Fruit fly (Drosophila melanogaster) whole organism, embryonic: ENCODE results near the gene VhaAC45RP.

Source experiments
- Atf-2 ChIP-seq: fragments of 200-800 bp; sonication (Bioruptor generic); optimal IDR thresholded peaks from 2 replicates; lab custom pipeline; 2016; ENCODE audit warnings: missing biosample characterization, missing genetic modification characterization
- B-H2 ChIP-seq: fragments of 200-800 bp; sonication (Bioruptor generic); optimal IDR thresholded peaks from 2 replicates; lab custom pipeline; 2018; ENCODE audit warnings: missing biosample characterization, mild to moderate bottlenecking, missing genetic modification characterization
- BtbVII ChIP-seq: fragments of 200-800 bp; sonication (Bioruptor generic); optimal IDR thresholded peaks from 3 replicates; lab custom pipeline; 2017; ENCODE audit warnings: missing biosample characterization, mild to moderate bottlenecking, missing genetic modification characterization
- CG10267 ChIP-seq: fragments of 200-800 bp; sonication (Bioruptor generic); optimal IDR thresholded peaks from 2 replicates; lab custom pipeline; 2018; ENCODE audit warnings: missing biosample characterization, mild to moderate bottlenecking, missing genetic modification characterization, moderate library complexity
- CG11560 ChIP-seq: fragments of 200-800 bp; sonication (Bioruptor generic); IDR thresholded peaks from 3 replicates; pipeline ENCODE4 v1.3.6; 2022; ENCODE audit warnings: missing biosample characterization, missing genetic modification characterization
- CG12155 ChIP-seq: fragments of 200-800 bp; sonication (Bioruptor generic); optimal IDR thresholded peaks from 3 replicates; lab custom pipeline; 2016; ENCODE audit warnings: missing biosample characterization, missing genetic modification characterization
- CG13296 ChIP-seq: fragments of 200-800 bp; sonication (Bioruptor generic); optimal IDR thresholded peaks from 3 replicates; lab custom pipeline; 2018; ENCODE audit warnings: missing biosample characterization, mild to moderate bottlenecking, missing genetic modification characterization
- CG14441 ChIP-seq: fragments of 200-800 bp; sonication (Bioruptor generic); IDR thresholded peaks from 2 replicates; pipeline ENCODE4 v1.3.6; 2022; ENCODE audit warnings: missing biosample characterization, missing genetic modification characterization
- CG14710 ChIP-seq: fragments of 200-800 bp; sonication (Bioruptor generic); optimal IDR thresholded peaks from 3 replicates; lab custom pipeline; 2019; ENCODE audit warnings: missing biosample characterization, mild to moderate bottlenecking, missing genetic modification characterization, moderate library complexity
- CG15269 ChIP-seq: fragments of 200-800 bp; sonication (Bioruptor generic); optimal IDR thresholded peaks from 2 replicates; lab custom pipeline; 2018; ENCODE audit warnings: missing biosample characterization, mild to moderate bottlenecking, missing genetic modification characterization, moderate library complexity
- CG15479 ChIP-seq: fragments of 200-800 bp; sonication (Bioruptor generic); optimal IDR thresholded peaks from 3 replicates; lab custom pipeline; 2019; ENCODE audit warnings: missing biosample characterization, mild to moderate bottlenecking, missing genetic modification characterization, moderate library complexity
- CG17186 ChIP-seq: fragments of 200-800 bp; sonication (Bioruptor generic); optimal IDR thresholded peaks from 3 replicates; lab custom pipeline; 2017; ENCODE audit warnings: missing biosample characterization, missing genetic modification reagents, missing genetic modification characterization
- CG17328 ChIP-seq: fragments of 200-800 bp; sonication (Bioruptor generic); IDR thresholded peaks from 2 replicates; pipeline ENCODE4 v1.3.6; 2022; ENCODE audit warnings: missing biosample characterization, missing genetic modification characterization
- CG17612 ChIP-seq: fragments of 200-800 bp; sonication (Bioruptor generic); IDR thresholded peaks from 2 replicates; pipeline ENCODE4 v1.3.6; 2022; ENCODE audit warnings: missing biosample characterization, missing genetic modification characterization
- CG2199 ChIP-seq: fragments of 200-800 bp; sonication (Bioruptor generic); IDR thresholded peaks from 3 replicates; pipeline ENCODE4 v1.3.6; 2022; ENCODE audit warnings: missing biosample characterization, missing genetic modification characterization
- CG3726 ChIP-seq: fragments of 200-800 bp; sonication (Bioruptor generic); IDR thresholded peaks from 3 replicates; pipeline ENCODE4, ENCODE4 v1.3.6; 2022; ENCODE audit warnings: missing biosample characterization, missing genetic modification characterization
- CG42726 ChIP-seq: fragments of 200-800 bp; sonication (Bioruptor generic); IDR thresholded peaks from 2 replicates; pipeline ENCODE4 v1.3.6; 2022; ENCODE audit warnings: missing biosample characterization, missing genetic modification characterization; ENCODE audit not compliant: partially characterized antibody
- CG43689 ChIP-seq: fragments of 200-800 bp; sonication (Bioruptor generic); IDR thresholded peaks from 2 replicates; pipeline ENCODE4 v1.3.6; 2022; ENCODE audit warnings: missing biosample characterization, missing genetic modification characterization
- CG4424 ChIP-seq: fragments of 200-800 bp; sonication (Bioruptor generic); optimal IDR thresholded peaks from 3 replicates; lab custom pipeline; 2016; ENCODE audit warnings: missing biosample characterization, missing genetic modification characterization
- CG4617 ChIP-seq: fragments of 200-800 bp; sonication (Bioruptor generic); optimal IDR thresholded peaks from 3 replicates; lab custom pipeline; 2016; ENCODE audit warnings: missing biosample characterization, missing genetic modification characterization, borderline replicate concordance
- CG5180 ChIP-seq: fragments of 200-800 bp; sonication (Bioruptor generic); optimal IDR thresholded peaks from 3 replicates; lab custom pipeline; 2017; ENCODE audit warnings: missing biosample characterization, missing genetic modification characterization, mild to moderate bottlenecking, moderate library complexity, missing genetic modification reagents
- CG7745 ChIP-seq: fragments of 200-800 bp; sonication (Bioruptor generic); optimal IDR thresholded peaks from 2 replicates; lab custom pipeline; 2018; ENCODE audit warnings: missing biosample characterization, mild to moderate bottlenecking, missing genetic modification characterization, moderate library complexity
- CG9817 ChIP-seq: fragments of 200-800 bp; sonication (Bioruptor generic); optimal IDR thresholded peaks from 2 replicates; lab custom pipeline; 2018; ENCODE audit warnings: missing biosample characterization, mild to moderate bottlenecking, missing genetic modification characterization, moderate library complexity
- Camta ChIP-seq: fragments of 200-800 bp; sonication (Bioruptor generic); optimal IDR thresholded peaks from 2 replicates; lab custom pipeline; 2016; ENCODE audit warnings: missing biosample characterization, missing genetic modification characterization
- Doc2 ChIP-seq: fragments of 200-800 bp; sonication (Bioruptor generic); IDR thresholded peaks from 2 replicates; pipeline ENCODE4 v1.3.6; 2022; ENCODE audit warnings: missing biosample characterization, missing genetic modification characterization
- Doc3 ChIP-seq: fragments of 200-800 bp; sonication (Bioruptor generic); IDR thresholded peaks from 3 replicates; pipeline ENCODE4 v1.3.6; 2022; ENCODE audit warnings: missing biosample characterization, missing genetic modification characterization; ENCODE audit not compliant: partially characterized antibody
- HLHmδ ChIP-seq: fragments of 200-800 bp; sonication (Bioruptor generic); optimal IDR thresholded peaks from 2 replicates; lab custom pipeline; 2018; ENCODE audit warnings: missing biosample characterization, mild to moderate bottlenecking, missing genetic modification characterization, moderate library complexity
- Hmx ChIP-seq: fragments of 200-800 bp; sonication (Bioruptor generic); optimal IDR thresholded peaks from 2 replicates; lab custom pipeline; 2016; ENCODE audit warnings: missing biosample characterization, missing genetic modification characterization
- Hr51 ChIP-seq, 2 experiments: fragments of 200-800 bp; sonication (Bioruptor generic); optimal IDR thresholded peaks; 2 replicates in 1 of 2; 3 replicates in 1 of 2; lab custom pipeline; 2016 to 2018; ENCODE audit warnings: missing biosample characterization in 2 of 2, missing genetic modification characterization in 2 of 2, mild to moderate bottlenecking in 1 of 2, moderate library complexity in 1 of 2
- Myb ChIP-seq: fragments of 200-800 bp; sonication (Bioruptor generic); optimal IDR thresholded peaks from 2 replicates; lab custom pipeline; 2016; ENCODE audit warnings: missing biosample characterization, missing genetic modification characterization
- Stat92E ChIP-seq, 3 experiments: fragments of >200 bp in 2 of 3; fragments of 200-800 bp in 1 of 3; sonication (Bioruptor generic) in 1 of 3; optimal IDR thresholded peaks; 2 replicates each; lab custom pipeline; 2017 to 2019; ENCODE audit warnings: missing biosample characterization in 3 of 3, missing genetic modification characterization in 3 of 3, mild to moderate bottlenecking in 1 of 3, moderate library complexity in 1 of 3
- TFAM ChIP-seq: fragments of 200-800 bp; sonication (Bioruptor generic); optimal IDR thresholded peaks from 2 replicates; lab custom pipeline; 2017; ENCODE audit warnings: missing biosample characterization, missing genetic modification characterization, inconsistent platforms
- YL-1 ChIP-seq: fragments of 200-800 bp; sonication (Bioruptor generic); optimal IDR thresholded peaks from 3 replicates; lab custom pipeline; 2017; ENCODE audit warnings: missing biosample characterization, mild to moderate bottlenecking, missing genetic modification characterization
- corto ChIP-seq: fragments of 200-800 bp; sonication (Bioruptor generic); optimal IDR thresholded peaks from 2 replicates; lab custom pipeline; 2016; ENCODE audit warnings: missing biosample characterization, mild to moderate bottlenecking, missing genetic modification characterization, moderate library complexity
- croc ChIP-seq: fragments of 200-800 bp; sonication (Bioruptor generic); conservative IDR thresholded peaks from 3 replicates; pipeline ENCODE4 v1.3.6; 2022; ENCODE audit warnings: missing biosample characterization, missing genetic modification characterization
- dysf ChIP-seq: fragments of 200-800 bp; sonication (Bioruptor generic); IDR thresholded peaks from 3 replicates; pipeline ENCODE4 v1.3.6; 2022; ENCODE audit warnings: missing biosample characterization, missing genetic modification characterization
- eyg ChIP-seq: fragments of 200-800 bp; sonication (Bioruptor generic); optimal IDR thresholded peaks from 3 replicates; lab custom pipeline; 2016; ENCODE audit warnings: missing biosample characterization, missing genetic modification characterization
- gcm2 ChIP-seq: fragments of 200-800 bp; sonication (Bioruptor generic); optimal IDR thresholded peaks from 2 replicates; lab custom pipeline; 2016; ENCODE audit warnings: missing biosample characterization, missing genetic modification characterization
- ken ChIP-seq: fragments of 200-800 bp; sonication (Bioruptor generic); IDR thresholded peaks from 3 replicates; pipeline ENCODE4 v1.3.6; 2022; ENCODE audit warnings: missing biosample characterization, missing genetic modification characterization
- lilli ChIP-seq: fragments of 200-800 bp; sonication (Bioruptor generic); optimal IDR thresholded peaks from 3 replicates; lab custom pipeline; 2016; ENCODE audit warnings: missing biosample characterization, missing genetic modification characterization
- nerfin-2 ChIP-seq: fragments of 200-800 bp; sonication (Bioruptor generic); IDR thresholded peaks from 2 replicates; pipeline ENCODE4 v1.3.6; 2022; ENCODE audit warnings: missing biosample characterization, missing genetic modification characterization; ENCODE audit not compliant: partially characterized antibody
- onecut ChIP-seq: fragments of 200-800 bp; sonication (Bioruptor generic); IDR thresholded peaks from 2 replicates; pipeline ENCODE4 v1.3.6; 2022; ENCODE audit warnings: missing biosample characterization, missing genetic modification characterization
- org-1 ChIP-seq: fragments of 200-800 bp; sonication (Bioruptor generic); optimal IDR thresholded peaks from 2 replicates; lab custom pipeline; 2017; ENCODE audit warnings: missing biosample characterization, missing genetic modification characterization
- pan ChIP-seq, 4 experiments: fragments of >200 bp in 3 of 4; fragments of 200-800 bp in 1 of 4; sonication (Bioruptor generic) in 1 of 4; optimal IDR thresholded peaks in 3 of 4; IDR thresholded peaks in 1 of 4; 2 replicates each; pipeline versions ENCODE4 v1.3.6 to Lab custom; 2017 to 2022; ENCODE audit warnings: missing biosample characterization in 2 of 4, missing genetic modification characterization in 2 of 4, mixed read lengths in 1 of 4
- pnt ChIP-seq: fragments of 200-800 bp; sonication (Bioruptor generic); optimal IDR thresholded peaks from 3 replicates; lab custom pipeline; 2016; ENCODE audit warnings: missing biosample characterization, missing genetic modification characterization
- sd ChIP-seq: fragments of 200-800 bp; sonication (Bioruptor generic); optimal IDR thresholded peaks from 3 replicates; lab custom pipeline; 2018; ENCODE audit warnings: missing biosample characterization, mild to moderate bottlenecking, missing genetic modification characterization, moderate library complexity
- sob ChIP-seq: fragments of 200-800 bp; sonication (Bioruptor generic); IDR thresholded peaks from 2 replicates; pipeline ENCODE4 v1.3.6; 2022; ENCODE audit warnings: missing biosample characterization, missing genetic modification characterization
- tin ChIP-seq: fragments of 200-800 bp; sonication (Bioruptor generic); optimal IDR thresholded peaks from 3 replicates; lab custom pipeline; 2016; ENCODE audit warnings: missing biosample characterization, missing genetic modification characterization
- unpg ChIP-seq: fragments of 200-800 bp; sonication (Bioruptor generic); optimal IDR thresholded peaks from 3 replicates; lab custom pipeline; 2018; ENCODE audit warnings: missing biosample characterization, mild to moderate bottlenecking, missing genetic modification characterization, moderate library complexity
- zen ChIP-seq: fragments of 200-800 bp; sonication (Bioruptor generic); optimal IDR thresholded peaks from 3 replicates; lab custom pipeline; 2018; ENCODE audit warnings: missing biosample characterization, mild to moderate bottlenecking, missing genetic modification characterization, moderate library complexity

Gene VhaAC45RP

dm6 chr3R:30164162-30164561 lies 2.1 kb downstream of the VhaAC45RP start (continued):
- peak; percentile 61; the same call in 2 of the 3 replicates for TF ChIP-seq dysf (GFP tag; lab: Robert Waterston, UW)
- no peak for TF ChIP-seq CG17186 (GFP tag; lab: Kevin White, UChicago)
- no peak for TF ChIP-seq CG43689 (GFP tag; lab: Robert Waterston, UW)
- TF ChIP-seq CG9817 (tag; lab: Kevin White, UChicago), result no peak
- TF ChIP-seq eyg, result no peak
- TF ChIP-seq Doc3 (GFP tag; lab: Robert Waterston, UW), result no peak
- TF ChIP-seq nerfin-2, result no peak
- TF ChIP-seq CG7745 (tag; lab: Kevin White, UChicago), result no peak
- TF ChIP-seq CG3726 (GFP tag; lab: Robert Waterston, UW), result no peak
- no peak; the same call in 1 of the 2 replicates for TF ChIP-seq CG14441 (GFP tag; lab: Robert Waterston, UW)
- TF ChIP-seq CG10267 (tag; lab: Kevin White, UChicago), result no peak
- no peak for TF ChIP-seq CG2199 (GFP tag; lab: Robert Waterston, UW)
- TF ChIP-seq unpg (GFP tag; lab: Kevin White, UChicago), result peak; percentile 38
- no peak for TF ChIP-seq BtbVII
- peak; percentile 40 for TF ChIP-seq pnt (GFP tag; lab: Kevin White, UChicago)
- TF ChIP-seq Hmx (GFP tag; lab: Kevin White, UChicago), result no peak
- no peak for TF ChIP-seq CG15479 (GFP tag; lab: Kevin White, UChicago)
- no peak for TF ChIP-seq B-H2 (GFP tag; lab: Kevin White, UChicago)
- 0 out of 3 replicates have a peak, but pooled peaks have one; percentile 56 for TF ChIP-seq ken (GFP tag; lab: Robert Waterston, UW)
- no peak for TF ChIP-seq Stat92E (GFP tag; optimal IDR thresholded peaks at IDR 0.05; lab: Kevin White, UChicago)
- TF ChIP-seq croc (GFP tag; lab: Robert Waterston, UW), result no peak
- no peak for TF ChIP-seq CG42726 (GFP tag; lab: Robert Waterston, UW)
- no peak for TF ChIP-seq HLHmδ (GFP tag; lab: Kevin White, UChicago)
- no peak for TF ChIP-seq pan (optimal IDR thresholded peaks at IDR 0.05; lab: Kevin White, UChicago)
- TF ChIP-seq pan (GFP tag; optimal IDR thresholded peaks at IDR 0.05 in 1 of 2, IDR thresholded peaks at IDR 0.05 in 1 of 2), result peak in 1 of 2 experiments; percentile 62
- no peak for TF ChIP-seq CG13296
- TF ChIP-seq CG5180 (GFP tag; lab: Kevin White, UChicago), result no peak
- TF ChIP-seq Hr51 (GFP tag; optimal IDR thresholded peaks at IDR 0.05; lab: Kevin White, UChicago), result peak in 1 of 2 experiments; percentile 49
- TF ChIP-seq sd, result no peak
- peak; percentile 48; the same call in 1 of the 2 replicates for TF ChIP-seq sob (GFP tag; lab: Robert Waterston, UW)
- TF ChIP-seq gcm2 (GFP tag; lab: Kevin White, UChicago), result no peak
- TF ChIP-seq Myb (GFP tag; lab: Kevin White, UChicago), result no peak
- TF ChIP-seq Atf-2, result no peak
- peak; percentile 53 for TF ChIP-seq CG17328 (GFP tag; lab: Robert Waterston, UW)
- TF ChIP-seq CG14710 (tag; lab: Kevin White, UChicago), result no peak
- TF ChIP-seq CG17612 (GFP tag; lab: Robert Waterston, UW), result no peak
- TF ChIP-seq CG4617, result no peak
- TF ChIP-seq tin (GFP tag; lab: Kevin White, UChicago), result no peak
- TF ChIP-seq org-1 (GFP tag; lab: Kevin White, UChicago), result peak; percentile 19
- 0 out of 3 replicates have a peak, but pooled peaks have one; percentile 33 for TF ChIP-seq CG11560
- TF ChIP-seq lilli (GFP tag; lab: Kevin White, UChicago), result peak; percentile 6
- TF ChIP-seq CG4424 (GFP tag; lab: Kevin White, UChicago), result no peak
- TF ChIP-seq CG12155 (GFP tag; lab: Kevin White, UChicago), result no peak
- no peak for TF ChIP-seq Doc2 (GFP tag; lab: Robert Waterston, UW)
- no peak for TF ChIP-seq zen
- no peak for TF ChIP-seq CG15269
- TF ChIP-seq YL-1 (GFP tag; lab: Kevin White, UChicago), result no peak
- TF ChIP-seq TFAM (GFP tag; lab: Kevin White, UChicago), result no peak
- no peak for TF ChIP-seq Camta (GFP tag; lab: Kevin White, UChicago)
- no peak for TF ChIP-seq onecut (GFP tag; lab: Robert Waterston, UW)
- TF ChIP-seq corto (GFP tag; lab: Kevin White, UChicago), result no peak
